Fruit fly (Drosophila melanogaster): Measurements from ENCODE around the gene Aduk.

Aduk gene

DNA sequence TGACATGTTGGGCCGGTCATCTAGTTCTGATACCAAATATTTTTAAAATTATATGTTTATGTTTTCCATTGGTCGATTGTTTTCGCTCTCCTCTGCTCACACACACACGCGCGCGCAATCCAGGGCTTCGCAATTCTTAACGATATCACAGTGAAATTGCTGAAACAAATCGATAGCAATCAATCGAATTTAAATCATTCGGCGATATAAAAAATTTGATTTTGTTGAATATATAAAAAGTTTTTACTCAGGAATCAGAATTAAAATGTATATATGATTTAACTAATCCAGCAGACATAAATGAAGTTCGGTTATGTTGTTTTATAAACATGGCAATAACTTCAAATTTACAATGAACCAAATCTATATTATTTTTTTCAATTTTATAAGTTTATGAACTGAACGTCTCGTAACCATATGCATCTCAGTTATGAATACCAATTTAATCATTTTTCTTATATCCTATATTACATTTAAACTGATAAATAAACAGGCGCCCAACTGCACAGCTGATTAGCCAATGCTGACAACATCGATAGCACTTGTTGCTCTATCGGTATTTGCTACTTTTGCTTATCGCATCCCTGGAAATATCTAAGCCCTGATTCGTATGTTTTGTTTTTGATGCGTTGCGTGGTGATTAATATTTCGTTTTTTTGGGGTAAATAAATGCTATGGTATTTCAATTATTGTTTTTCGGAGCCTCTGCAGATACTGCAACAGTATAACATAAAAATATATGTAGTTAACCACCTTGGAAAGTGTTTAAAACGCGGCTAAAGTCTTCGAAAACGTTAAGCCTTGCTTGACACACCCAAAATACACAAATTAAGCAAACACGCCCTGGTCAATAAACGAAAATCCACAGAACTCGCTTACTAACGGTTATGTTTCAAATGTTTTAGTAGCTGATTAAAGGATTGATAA, at the start of gene Aduk, which contains the start of gene pasi2 (continued):
- TF ChIP-seq CG30431 (GFP tag; optimal IDR thresholded peaks at IDR 0.05) (no peak), nmo (GFP tag; optimal IDR thresholded peaks at IDR 0.05) (peak; percentile 73), CG9727 (GFP tag; optimal IDR thresholded peaks at IDR 0.05) (peak; percentile 31), CG13894 (tag; optimal IDR thresholded peaks at IDR 0.05) (peak; percentile 17), nau (GFP tag; optimal IDR thresholded peaks at IDR 0.05) (no peak), hkb (optimal IDR thresholded peaks at IDR 0.05) (no peak), hkb (GFP tag; IDR thresholded peaks at IDR 0.05) (peak; percentile 33; the same call in 1 of the 2 replicates), abd-A (tag; optimal IDR thresholded peaks at IDR 0.05) (peak; percentile 16), zfh1 (GFP tag; IDR thresholded peaks at IDR 0.05) (no peak), Sry-β (GFP tag; optimal IDR thresholded peaks at IDR 0.05) (no peak), kni (GFP tag; optimal IDR thresholded peaks at IDR 0.05) (peak; percentile 48), CTCF (GFP tag; optimal IDR thresholded peaks at IDR 0.05) (peak; percentile 30), nom (GFP tag; optimal IDR thresholded peaks at IDR 0.05) (no peak), CG14860 (GFP tag; IDR thresholded peaks at IDR 0.05; ENCODE audit: partially characterized antibody) (peak; percentile 45), dati (GFP tag; IDR thresholded peaks at IDR 0.05) (no peak), HLHmδ (GFP tag; optimal IDR thresholded peaks at IDR 0.05) (no peak), bab2 (GFP tag; optimal IDR thresholded peaks at IDR 0.05) (peak; percentile 22), CG34224 (GFP tag; IDR thresholded peaks at IDR 0.05; ENCODE audit: partially characterized antibody) (peak; percentile 76), Side (GFP tag; optimal IDR thresholded peaks at IDR 0.05) (no peak), trem (tag; optimal IDR thresholded peaks at IDR 0.05) (peak; percentile 43), ranshi (GFP tag; IDR thresholded peaks at IDR 0.05) (no peak), salm (tag; optimal IDR thresholded peaks at IDR 0.05) (no peak), CG16813 (GFP tag; IDR thresholded peaks at IDR 0.05; ENCODE audit: partially characterized antibody) (peak; percentile 69), Doc3 (GFP tag; IDR thresholded peaks at IDR 0.05; ENCODE audit: partially characterized antibody) (peak; percentile 48), CG18262 (tag; optimal IDR thresholded peaks at IDR 0.05) (no peak), CG12299 (tag; optimal IDR thresholded peaks at IDR 0.05) (peak; percentile 11), pnt (GFP tag; optimal IDR thresholded peaks at IDR 0.05) (no peak), nerfin-1 (tag; optimal IDR thresholded peaks at IDR 0.05) (peak; percentile 99), Stat92E (GFP tag; optimal IDR thresholded peaks at IDR 0.05) (peak in 1 of 3 experiments; percentile 36), CG17361 (GFP tag; IDR thresholded peaks at IDR 0.05) (peak; percentile 74; the same call in 2 of the 3 replicates), E2f2 (GFP tag; IDR thresholded peaks at IDR 0.05) (peak; percentile 93), CG2678 (tag; optimal IDR thresholded peaks at IDR 0.05) (no peak), MTF-1 (GFP tag; optimal IDR thresholded peaks at IDR 0.05; ENCODE audit: borderline replicate concordance) (no peak), CG8944 (GFP tag; optimal IDR thresholded peaks at IDR 0.05) (no peak), Mes4 (GFP tag; optimal IDR thresholded peaks at IDR 0.05) (peak; percentile 4), lov (optimal IDR thresholded peaks at IDR 0.05) (no peak), lov (GFP tag; IDR thresholded peaks at IDR 0.05) (no peak), CG6791 (GFP tag; IDR thresholded peaks at IDR 0.05; ENCODE audit: partially characterized antibody) (peak; percentile 71), Myb (GFP tag; optimal IDR thresholded peaks at IDR 0.05) (no peak), GATAe (GFP tag; conservative IDR thresholded peaks at IDR 0.05) (no peak), trh (GFP tag; optimal IDR thresholded peaks at IDR 0.05) (no peak), tx (GFP tag; optimal IDR thresholded peaks at IDR 0.05) (no peak), chn (GFP tag; optimal IDR thresholded peaks at IDR 0.05) (no peak), Hsf (GFP tag; optimal IDR thresholded peaks at IDR 0.05) (no peak), Awh (GFP tag; IDR thresholded peaks at IDR 0.05) (no peak), Oaz (GFP tag; IDR thresholded peaks at IDR 0.05) (no peak), z (GFP tag; IDR thresholded peaks at IDR 0.05) (no peak), Mrtf (GFP tag; IDR thresholded peaks at IDR 0.05) (no peak), dm (GFP tag; optimal IDR thresholded peaks at IDR 0.05) (no peak)

Data from whole organism, embryonic.